Worm (Caenorhabditis elegans) whole organism, L4 larva: ENCODE measurements around the gene Y116A8B.4.

Experiments used
- T26A8.4 ChIP-seq: fragments of 200-800 bp; sonication (Bioruptor generic); IDR thresholded peaks from 2 replicates; pipeline ENCODE4 v1.3.6; 2022; ENCODE audit warnings: missing genetic modification characterization, missing compliant biosample characterization
- Y75B8A.6 ChIP-seq: fragments of 200-800 bp; sonication (Bioruptor generic); IDR thresholded peaks from 2 replicates; pipeline ENCODE4 v1.3.6; 2022; ENCODE audit warnings: missing genetic modification reagents, missing genetic modification characterization, missing compliant biosample characterization
- ceh-82 ChIP-seq: sonication (generic microtip); optimal IDR thresholded peaks from 2 replicates; lab custom pipeline; 2017; ENCODE audit warnings: missing biosample characterization, missing genetic modification characterization
- ces-1 ChIP-seq: fragments of 150-350 bp; sonication (generic microtip); optimal IDR thresholded peaks from 4 replicates; lab custom pipeline; 2014; ENCODE audit warnings: missing biosample characterization, missing genetic modification reagents, missing genetic modification characterization
- skn-1 ChIP-seq: fragments of 150-350 bp; optimal IDR thresholded peaks from 2 replicates; lab custom pipeline; 2014; ENCODE audit warnings: missing biosample characterization, missing genetic modification characterization
- snpc-4 ChIP-seq: fragments of 150-350 bp; optimal IDR thresholded peaks from 2 replicates; lab custom pipeline; 2014; ENCODE audit warnings: missing biosample characterization, missing genetic modification characterization
- unc-62 ChIP-seq, 3 experiments: fragments of 150-350 bp in 1 of 3; sonication (generic microtip); optimal IDR thresholded peaks in 2 of 3; peaks in 1 of 3; 1 replicate in 1 of 3; 2 replicates in 2 of 3; lab custom pipeline; 2014 to 2017; ENCODE audit warnings: missing biosample characterization in 3 of 3, missing genetic modification characterization in 3 of 3, missing genetic modification reagents in 3 of 3, missing genotype in 1 of 3

DNA sequence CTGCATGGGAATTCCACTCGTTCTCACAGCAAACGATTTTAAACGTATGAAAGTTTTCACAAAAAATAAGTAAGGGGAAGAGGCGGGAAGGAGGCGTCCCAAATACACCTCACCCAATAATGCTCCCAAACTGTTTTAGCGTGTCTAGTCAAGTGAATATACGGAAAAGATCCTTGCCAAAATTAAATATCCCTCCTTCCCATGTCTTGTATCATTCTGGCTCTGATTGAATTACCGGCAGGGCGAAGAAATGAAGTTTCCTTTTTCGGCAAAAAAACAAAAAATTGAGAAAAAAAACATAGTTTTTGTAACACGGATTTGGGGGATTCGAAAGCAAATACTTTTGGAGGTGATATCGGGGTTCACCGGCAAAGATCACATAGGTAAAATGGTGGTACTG lies 15.4 kb downstream of the Y116A8B.4 start:
- TF ChIP-seq ces-1 (peak; percentile 17), T26A8.4 (no peak), snpc-4 (tag; lab: Kevin White, UChicago) (no peak), skn-1 (no peak), Y75B8A.6 (GFP tag; lab: Robert Waterston, UW) (no peak), ceh-82 (no peak), unc-62 (GFP tag; optimal IDR thresholded peaks at IDR 0.05 in 1 of 2; lab: Kevin White, UChicago) (no peak), unc-62 (tag; optimal IDR thresholded peaks at IDR 0.05; lab: Kevin White, UChicago) (no peak)
